Fruit fly (Drosophila melanogaster): ENCODE data around the gene CG8031.

The CG8031 gene

DNA sequence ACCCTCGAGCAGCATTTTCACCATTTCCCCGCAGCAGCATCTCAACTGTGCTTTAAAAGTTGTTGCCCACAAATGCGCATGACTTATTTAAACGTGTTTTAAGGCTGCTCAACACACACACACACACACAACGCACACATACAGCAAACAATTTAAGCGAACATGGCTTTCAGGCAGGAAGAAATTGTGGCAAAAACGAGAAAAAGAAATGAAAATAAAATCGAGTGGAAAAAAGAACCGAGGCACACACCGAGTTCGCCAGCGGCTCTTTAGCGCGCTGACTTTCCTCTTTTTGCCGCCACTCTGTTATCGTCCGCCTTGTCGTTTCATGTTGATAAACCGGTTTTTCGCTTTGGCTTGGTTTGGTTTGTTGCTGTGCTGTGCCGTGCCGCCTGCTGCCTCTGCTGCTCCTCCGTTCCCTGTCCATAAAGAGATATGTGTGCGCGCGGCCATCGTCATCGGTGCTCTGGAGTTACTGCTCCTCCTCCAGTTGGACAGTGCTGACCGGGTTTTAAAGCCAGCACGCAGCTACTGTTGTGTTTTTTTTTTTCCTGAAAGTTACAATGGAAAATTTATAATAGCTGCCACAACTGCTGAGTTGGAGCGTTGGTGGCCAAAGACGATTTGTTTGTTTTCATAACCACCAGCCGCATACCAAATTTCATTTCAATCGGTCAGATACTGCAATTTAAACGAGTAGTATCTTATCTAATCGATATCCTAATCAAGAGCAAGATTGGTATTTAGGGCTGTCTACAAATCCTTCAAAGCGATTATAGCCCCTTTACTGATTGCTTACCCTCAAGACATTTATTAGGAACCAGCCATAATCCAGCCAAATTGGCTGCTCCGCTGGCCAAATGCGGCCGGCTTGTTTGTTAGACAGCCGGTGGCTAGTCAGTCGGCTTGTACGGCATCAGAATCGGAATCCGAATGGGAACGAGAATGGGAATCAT is 5.0 kb upstream of the CG8031 start (continued):
- no peak for TF ChIP-seq Mad (GFP tag; optimal IDR thresholded peaks at IDR 0.05)
- no peak for TF ChIP-seq CG15269 (tag; optimal IDR thresholded peaks at IDR 0.05)
- no peak for TF ChIP-seq lov (optimal IDR thresholded peaks at IDR 0.05)
- 0 out of 3 replicates have a peak, but pooled peaks have one; percentile 6 for TF ChIP-seq lov (GFP tag; IDR thresholded peaks at IDR 0.05)
- TF ChIP-seq CG12219 (GFP tag; optimal IDR thresholded peaks at IDR 0.05): no peak
- TF ChIP-seq CG12659 (GFP tag; optimal IDR thresholded peaks at IDR 0.05): peak; percentile 22
- no peak for TF ChIP-seq Dek (tag; optimal IDR thresholded peaks at IDR 0.05)
- no peak for TF ChIP-seq CG2116 (GFP tag; optimal IDR thresholded peaks at IDR 0.05)
- peak; percentile 25 for TF ChIP-seq CG7556 (GFP tag; optimal IDR thresholded peaks at IDR 0.05)
- no peak for TF ChIP-seq CG10209 (GFP tag; optimal IDR thresholded peaks at IDR 0.05)
- no peak for TF ChIP-seq bowl (GFP tag; IDR thresholded peaks at IDR 0.05)
- TF ChIP-seq hb (GFP tag; IDR thresholded peaks at IDR 0.05; ENCODE audit: partially characterized antibody): no peak
- peak in 1 of 2 experiments; percentile 43 for TF ChIP-seq insv (GFP tag; optimal IDR thresholded peaks at IDR 0.05)
- TF ChIP-seq D19A (tag; optimal IDR thresholded peaks at IDR 0.05): no peak
- TF ChIP-seq Trl (optimal IDR thresholded peaks at IDR 0.05): no peak
- peak; percentile 12 for TF ChIP-seq Trl (GFP tag; optimal IDR thresholded peaks at IDR 0.05)
- no peak for TF ChIP-seq CG17328 (GFP tag; IDR thresholded peaks at IDR 0.05)
- TF ChIP-seq bbx (GFP tag; IDR thresholded peaks at IDR 0.05; ENCODE audit: partially characterized antibody): peak; percentile 9; the same call in 1 of the 2 replicates
- TF ChIP-seq C15 (GFP tag; IDR thresholded peaks at IDR 0.05): no peak
- TF ChIP-seq CkIIα-i1 (GFP tag; IDR thresholded peaks at IDR 0.05): no peak
- no peak for TF ChIP-seq Asciz (GFP tag; optimal IDR thresholded peaks at IDR 0.05)
- TF ChIP-seq CG34224 (GFP tag; IDR thresholded peaks at IDR 0.05; ENCODE audit: partially characterized antibody): no peak
- TF ChIP-seq CG1832 (GFP tag; optimal IDR thresholded peaks at IDR 0.05): no peak
- no peak for TF ChIP-seq lola (GFP tag; optimal IDR thresholded peaks at IDR 0.05)
- no peak for TF ChIP-seq slbo (GFP tag; IDR thresholded peaks at IDR 0.05)
- TF ChIP-seq CG12071 (GFP tag; optimal IDR thresholded peaks at IDR 0.05): no peak
- TF ChIP-seq ham (GFP tag; IDR thresholded peaks at IDR 0.05): no peak
- TF ChIP-seq CG32772 (GFP tag; IDR thresholded peaks at IDR 0.05): peak; percentile 32; the same call in 1 of the 2 replicates
- no peak for TF ChIP-seq cwo (GFP tag; optimal IDR thresholded peaks at IDR 0.05)
- no peak for TF ChIP-seq CG10321 (GFP tag; IDR thresholded peaks at IDR 0.05)
- no peak for TF ChIP-seq tin (GFP tag; optimal IDR thresholded peaks at IDR 0.05)
- no peak for TF ChIP-seq otp (GFP tag; IDR thresholded peaks at IDR 0.05)
- TF ChIP-seq CG32767 (GFP tag; IDR thresholded peaks at IDR 0.05): 0 out of 2 replicates have a peak, but pooled peaks have one; percentile 14
- no peak for TF ChIP-seq ttk (GFP tag; IDR thresholded peaks at IDR 0.05)
- TF ChIP-seq dan (GFP tag; IDR thresholded peaks at IDR 0.05): no peak
- no peak for TF ChIP-seq CG4707 (GFP tag; optimal IDR thresholded peaks at IDR 0.05)
- TF ChIP-seq Ada2b (GFP tag; IDR thresholded peaks at IDR 0.05): no peak
- peak; percentile 20 for TF ChIP-seq lab (GFP tag; optimal IDR thresholded peaks at IDR 0.05)
- TF ChIP-seq CG43689 (GFP tag; IDR thresholded peaks at IDR 0.05): no peak
- TF ChIP-seq pb (GFP tag; optimal IDR thresholded peaks at IDR 0.05): no peak
- no peak for TF ChIP-seq Sox100B (GFP tag; optimal IDR thresholded peaks at IDR 0.05)
- TF ChIP-seq CG17361 (GFP tag; IDR thresholded peaks at IDR 0.05): 0 out of 3 replicates have a peak, but pooled peaks have one; percentile 12
- TF ChIP-seq CG18619 (GFP tag; optimal IDR thresholded peaks at IDR 0.05): no peak
- TF ChIP-seq dati (GFP tag; IDR thresholded peaks at IDR 0.05): no peak
- no peak for TF ChIP-seq Gug (GFP tag; IDR thresholded peaks at IDR 0.05)
- no peak for TF ChIP-seq CG15011 (GFP tag; optimal IDR thresholded peaks at IDR 0.05)
- TF ChIP-seq bigmax (GFP tag; optimal IDR thresholded peaks at IDR 0.05): no peak
- no peak for TF ChIP-seq hth (optimal IDR thresholded peaks at IDR 0.05)
- TF ChIP-seq CG10462 (GFP tag; optimal IDR thresholded peaks at IDR 0.05): no peak
